Worm (Caenorhabditis elegans) whole organism, L1 larva: ENCODE results near the gene F09A5.3.

Experiments
- F16B12.6 ChIP-seq: fragments of 150-350 bp; optimal IDR thresholded peaks from 2 replicates; lab custom pipeline; 2014; ENCODE audit warnings: missing biosample characterization, missing genetic modification characterization
- ceh-82 ChIP-seq, 3 experiments: fragments of 150-350 bp in 1 of 3; sonication (generic microtip) in 2 of 3; optimal IDR thresholded peaks; 2 replicates each; lab custom pipeline; 2014 to 2017; ENCODE audit warnings: missing biosample characterization in 3 of 3, missing genetic modification characterization in 3 of 3
- lin-13 ChIP-seq: fragments of 150-350 bp; optimal IDR thresholded peaks from 2 replicates; lab custom pipeline; 2014; ENCODE audit warnings: missing biosample characterization, missing genetic modification reagents, missing genetic modification characterization
- mdl-1 ChIP-seq, 2 experiments: fragments of 150-350 bp; optimal IDR thresholded peaks; 2 replicates each; lab custom pipeline; 2014 to 2017; ENCODE audit warnings: missing biosample characterization in 2 of 2, missing genetic modification characterization in 2 of 2, inconsistent platforms in 1 of 2
- nhr-237 ChIP-seq: fragments of 150-350 bp; optimal IDR thresholded peaks from 2 replicates; lab custom pipeline; 2014; ENCODE audit warnings: missing biosample characterization, missing genetic modification characterization
- nhr-85 ChIP-seq: sonication (generic microtip); peaks from one replicate; lab custom pipeline; 2016; ENCODE audit warnings: missing genetic modification characterization, inconsistent platforms, missing compliant biosample characterization
- nhr-90 ChIP-seq: sonication (generic microtip); optimal IDR thresholded peaks from 2 replicates; lab custom pipeline; 2016; ENCODE audit warnings: mild to moderate bottlenecking, missing genetic modification characterization, missing compliant biosample characterization; ENCODE audit not compliant: poor library complexity
- rnt-1 ChIP-seq: sonication (generic microtip); optimal IDR thresholded peaks from 2 replicates; lab custom pipeline; 2016; ENCODE audit warnings: mild to moderate bottlenecking, missing genetic modification characterization, moderate library complexity, missing compliant biosample characterization
- skn-1 ChIP-seq: fragments of 150-350 bp; optimal IDR thresholded peaks from 2 replicates; lab custom pipeline; 2014; ENCODE audit warnings: missing biosample characterization, missing genetic modification characterization
- tbx-2 ChIP-seq: sonication (generic microtip); optimal IDR thresholded peaks from 2 replicates; lab custom pipeline; 2016; ENCODE audit warnings: missing genetic modification characterization, missing compliant biosample characterization
- unc-130 ChIP-seq: fragments of 150-350 bp; optimal IDR thresholded peaks from 2 replicates; lab custom pipeline; 2017; ENCODE audit warnings: missing biosample characterization, missing genetic modification characterization, inconsistent platforms

- TF ChIP-seq tbx-2 (tag; lab: Kevin White, UChicago) (no peak), rnt-1 (tag; lab: Kevin White, UChicago) (no peak), mdl-1 (tag; optimal IDR thresholded peaks at IDR 0.05; lab: Kevin White, UChicago) (no peak), nhr-237 (tag; lab: Kevin White, UChicago) (no peak), unc-130 (tag; lab: Kevin White, UChicago) (no peak), nhr-85 (tag; lab: Kevin White, UChicago) (no peak), ceh-82 (tag; optimal IDR thresholded peaks at IDR 0.05; lab: Kevin White, UChicago) (no peak), nhr-90 (tag; lab: Kevin White, UChicago) (no peak), lin-13 (GFP tag; lab: Kevin White, UChicago) (no peak), skn-1 (no peak), F16B12.6 (no peak)
Observed at ce11 chrX:13163185-13163584, 21.8 kb downstream of the F09A5.3 start.
